Fruit fly (Drosophila melanogaster): ENCODE measurements around the gene CG16753.

CG16753 gene

dm6 chr3L:3036951-3037586, 17.8 kb upstream of the CG16753 start (continued):
- TF ChIP-seq Ets96B (tag; optimal IDR thresholded peaks at IDR 0.05) = no peak
- peak; percentile 67 for TF ChIP-seq Hr39 (GFP tag; optimal IDR thresholded peaks at IDR 0.05)
- TF ChIP-seq CG11762 (GFP tag; optimal IDR thresholded peaks at IDR 0.05; ENCODE audit: insufficient read depth) = no peak
- TF ChIP-seq CG3032 (tag; optimal IDR thresholded peaks at IDR 0.05) = no peak
- no peak for TF ChIP-seq CG10669 (GFP tag; optimal IDR thresholded peaks at IDR 0.05)
- TF ChIP-seq Eip93F (GFP tag; optimal IDR thresholded peaks at IDR 0.05) = peak; percentile 66
- no peak for TF ChIP-seq CG6163 (GFP tag; IDR thresholded peaks at IDR 0.05)
- no peak for TF ChIP-seq ss (GFP tag; optimal IDR thresholded peaks at IDR 0.05)
- TF ChIP-seq CG8319 (GFP tag; optimal IDR thresholded peaks at IDR 0.05) = peak; percentile 13
- no peak for TF ChIP-seq CG10631 (GFP tag; optimal IDR thresholded peaks at IDR 0.05)
- no peak for TF ChIP-seq salr (GFP tag; optimal IDR thresholded peaks at IDR 0.05)
- TF ChIP-seq dac (GFP tag; optimal IDR thresholded peaks at IDR 0.05) = no peak
- TF ChIP-seq fkh (GFP tag; optimal IDR thresholded peaks at IDR 0.05) = no peak
- TF ChIP-seq Smox (GFP tag; optimal IDR thresholded peaks at IDR 0.05) = peak; percentile 52
- TF ChIP-seq Hr38 (GFP tag; optimal IDR thresholded peaks at IDR 0.05) = no peak
- TF ChIP-seq net (GFP tag; optimal IDR thresholded peaks at IDR 0.05) = no peak
- no peak for TF ChIP-seq CG8632 (GFP tag; optimal IDR thresholded peaks at IDR 0.05)
- TF ChIP-seq topi (GFP tag; optimal IDR thresholded peaks at IDR 0.05) = peak; percentile 54
- TF ChIP-seq spab (GFP tag; optimal IDR thresholded peaks at IDR 0.05) = no peak
- peak; percentile 74 for TF ChIP-seq Sox14 (GFP tag; optimal IDR thresholded peaks at IDR 0.05)
- no peak for TF ChIP-seq Eip75B (GFP tag; optimal IDR thresholded peaks at IDR 0.05)
- TF ChIP-seq Sox102F (GFP tag; optimal IDR thresholded peaks at IDR 0.05) = peak; percentile 52
- TF ChIP-seq cyc (GFP tag; optimal IDR thresholded peaks at IDR 0.05) = peak; percentile 13
- no peak for TF ChIP-seq CG16779 (tag; optimal IDR thresholded peaks at IDR 0.05)

- TF ChIP-seq CG16779 (tag; optimal IDR thresholded peaks at IDR 0.05) (peak; percentile 41), CG6163 (GFP tag; IDR thresholded peaks at IDR 0.05) (peak; percentile 74; the same call in 2 of the 3 replicates), Hr38 (GFP tag; optimal IDR thresholded peaks at IDR 0.05) (no peak), eg (GFP tag; IDR thresholded peaks at IDR 0.05) (peak; percentile 53; the same call in 2 of the 3 replicates), CG6792 (GFP tag; optimal IDR thresholded peaks at IDR 0.05) (no peak), vri (GFP tag; optimal IDR thresholded peaks at IDR 0.05) (peak; percentile 89), fkh (GFP tag; optimal IDR thresholded peaks at IDR 0.05) (no peak), svp (GFP tag) (peak; percentile 87), Gug (GFP tag; IDR thresholded peaks at IDR 0.05) (peak; percentile 31; the same call in 1 of the 2 replicates), achi (GFP tag; optimal IDR thresholded peaks at IDR 0.05) (no peak), CG15336 (GFP tag; IDR thresholded peaks at IDR 0.05) (peak; percentile 55), Eip78C (GFP tag) (peak; percentile 20), CG6808 (GFP tag; optimal IDR thresholded peaks at IDR 0.05) (no peak), CG11294 (GFP tag; IDR thresholded peaks at IDR 0.05) (peak; percentile 53; the same call in 1 of the 2 replicates)
Measured at dm6 chr3L:3037822-3038563, 16.9 kb upstream of the CG16753 start.

- peak; percentile 63; the same call in 1 of the 2 replicates for TF ChIP-seq CG11294 (GFP tag; IDR thresholded peaks at IDR 0.05)
- peak; percentile 49 for TF ChIP-seq net (GFP tag; optimal IDR thresholded peaks at IDR 0.05)
- TF ChIP-seq CG6792 (GFP tag; optimal IDR thresholded peaks at IDR 0.05) = peak; percentile 43
- peak; percentile 40 for TF ChIP-seq cyc (GFP tag; optimal IDR thresholded peaks at IDR 0.05)
- peak; percentile 21 for TF ChIP-seq CG11902 (GFP tag; optimal IDR thresholded peaks at IDR 0.05)
- no peak for TF ChIP-seq CG9139 (GFP tag; optimal IDR thresholded peaks at IDR 0.05)
- peak; percentile 90 for TF ChIP-seq CG6163 (GFP tag; IDR thresholded peaks at IDR 0.05)
- peak; percentile 34 for TF ChIP-seq Eip93F (GFP tag; optimal IDR thresholded peaks at IDR 0.05)
- no peak for TF ChIP-seq Hr38 (GFP tag; optimal IDR thresholded peaks at IDR 0.05)
- TF ChIP-seq CG8319 (GFP tag; optimal IDR thresholded peaks at IDR 0.05) = peak; percentile 31
- TF ChIP-seq OdsH (GFP tag; optimal IDR thresholded peaks at IDR 0.05) = peak; percentile 55
- peak; percentile 59 for TF ChIP-seq CG31627 (GFP tag; optimal IDR thresholded peaks at IDR 0.05)
- peak; percentile 71 for TF ChIP-seq Met (GFP tag; optimal IDR thresholded peaks at IDR 0.05)
- TF ChIP-seq CG3919 (GFP tag; optimal IDR thresholded peaks at IDR 0.05) = peak; percentile 66
- no peak for TF ChIP-seq CG11762 (GFP tag; optimal IDR thresholded peaks at IDR 0.05; ENCODE audit: insufficient read depth)
- peak; percentile 71 for TF ChIP-seq achi (GFP tag; optimal IDR thresholded peaks at IDR 0.05)
- TF ChIP-seq CG32006 (GFP tag; optimal IDR thresholded peaks at IDR 0.05) = peak; percentile 67
- TF ChIP-seq CG1621 (tag; optimal IDR thresholded peaks at IDR 0.05) = peak; percentile 47
- peak; percentile 72 for TF ChIP-seq lz (GFP tag; optimal IDR thresholded peaks at IDR 0.05)
Measured at dm6 chr3L:3042150-3043049, 12.5 kb upstream of the CG16753 start, which contains the start of gene Prx4. TSS of gene Prx4 (plus strand) at chr3L:3042359.

Data from whole organism, prepupa.